Worm (Caenorhabditis elegans) whole organism, L1 larva: ENCODE measurements around the gene cdh-7.
A peak's percentile ranks its signal among the peaks of the same experiment; 100 is the strongest.

Experiments
- C16A3.4 ChIP-seq: fragments of 150-350 bp; optimal IDR thresholded peaks from 2 replicates; lab custom pipeline; 2014; ENCODE audit warnings: missing biosample characterization, missing genetic modification characterization
- ceh-82 ChIP-seq, 3 experiments: fragments of 150-350 bp in 1 of 3; sonication (generic microtip) in 2 of 3; optimal IDR thresholded peaks; 2 replicates each; lab custom pipeline; 2014 to 2017; ENCODE audit warnings: missing biosample characterization in 3 of 3, missing genetic modification characterization in 3 of 3
- dpl-1 ChIP-seq, 3 experiments: fragments of 150-350 bp in 2 of 3; sonication (generic microtip) in 1 of 3; optimal IDR thresholded peaks; 2 replicates each; lab custom pipeline; 2014 to 2017; ENCODE audit warnings: missing biosample characterization in 3 of 3, missing genetic modification characterization in 3 of 3, missing genetic modification reagents in 3 of 3
- dsc-1 ChIP-seq: sonication (generic microtip); optimal IDR thresholded peaks from 2 replicates; lab custom pipeline; 2016; ENCODE audit warnings: mild to moderate bottlenecking, missing genetic modification characterization, missing compliant biosample characterization
- efl-1 ChIP-seq, 4 experiments: fragments of 150-350 bp; optimal IDR thresholded peaks in 3 of 4; peaks in 1 of 4; 1 replicate in 1 of 4; 2 replicates in 3 of 4; lab custom pipeline; 2014; ENCODE audit warnings: missing biosample characterization in 2 of 4, missing genetic modification characterization in 2 of 4, missing genetic modification reagents in 2 of 4
- efl-3 ChIP-seq: fragments of 200-800 bp; sonication (Bioruptor generic); optimal IDR thresholded peaks from 2 replicates; lab custom pipeline; 2018; ENCODE audit warnings: mild to moderate bottlenecking, missing genetic modification characterization, missing compliant biosample characterization
- egl-13 ChIP-seq: sonication (generic microtip); optimal IDR thresholded peaks from 2 replicates; lab custom pipeline; 2016; ENCODE audit warnings: missing genotype, missing genetic modification reagents, missing genetic modification characterization, missing compliant biosample characterization
- fkh-10 ChIP-seq: sonication (generic microtip); optimal IDR thresholded peaks from 2 replicates; lab custom pipeline; 2017; ENCODE audit warnings: missing biosample characterization, missing genetic modification reagents, missing genetic modification characterization
- fkh-4 ChIP-seq: sonication (generic microtip); optimal IDR thresholded peaks from 2 replicates; lab custom pipeline; 2016; ENCODE audit warnings: missing compliant biosample characterization, missing genetic modification characterization, borderline replicate concordance
- fkh-8 ChIP-seq: sonication (generic microtip); optimal IDR thresholded peaks from 2 replicates; lab custom pipeline; 2016; ENCODE audit warnings: mild to moderate bottlenecking, missing genetic modification characterization, missing compliant biosample characterization
- grh-1 ChIP-seq: fragments of 200-800 bp; sonication (Bioruptor generic); IDR thresholded peaks from 2 replicates; pipeline ENCODE4 v1.3.6; 2022; ENCODE audit warnings: missing genetic modification reagents, missing genetic modification characterization, missing compliant biosample characterization
- hlh-17 ChIP-seq: fragments of 200-800 bp; sonication (Bioruptor generic); optimal IDR thresholded peaks from 2 replicates; lab custom pipeline; 2018; ENCODE audit warnings: missing genetic modification characterization, mild to moderate bottlenecking, missing compliant biosample characterization, moderate library complexity, borderline replicate concordance
- isw-1 ChIP-seq: fragments of 200-800 bp; sonication (Bioruptor generic); IDR thresholded peaks from 2 replicates; pipeline ENCODE4 v1.3.6; 2022; ENCODE audit warnings: missing genetic modification characterization, missing compliant biosample characterization
- lin-13 ChIP-seq: fragments of 150-350 bp; optimal IDR thresholded peaks from 2 replicates; lab custom pipeline; 2014; ENCODE audit warnings: missing biosample characterization, missing genetic modification reagents, missing genetic modification characterization
- lin-14 ChIP-seq: fragments of 200-800 bp; sonication (Bioruptor generic); optimal IDR thresholded peaks from 2 replicates; lab custom pipeline; 2018; ENCODE audit warnings: mild to moderate bottlenecking, missing genetic modification characterization, moderate library complexity, missing compliant biosample characterization
- lin-35 ChIP-seq, 2 experiments: fragments of 150-350 bp; optimal IDR thresholded peaks; 2 replicates each; lab custom pipeline; 2014; ENCODE audit warnings: missing biosample characterization in 2 of 2, missing genetic modification characterization in 2 of 2, missing genetic modification reagents in 2 of 2
- lsy-2 ChIP-seq, 2 experiments: fragments of 150-350 bp; optimal IDR thresholded peaks; 2 replicates each; lab custom pipeline; 2014; ENCODE audit warnings: missing biosample characterization in 2 of 2, missing genetic modification characterization in 2 of 2
- nhr-19 ChIP-seq: fragments of 200-800 bp; sonication (Bioruptor generic); conservative IDR thresholded peaks from 2 replicates; pipeline ENCODE4 v1.3.6; 2022; ENCODE audit warnings: missing genetic modification characterization, missing compliant biosample characterization
- nhr-20 ChIP-seq: sonication (generic microtip); optimal IDR thresholded peaks from 2 replicates; lab custom pipeline; 2016; ENCODE audit warnings: mild to moderate bottlenecking, missing genetic modification characterization, missing compliant biosample characterization
- nhr-47 ChIP-seq: sonication (generic microtip); optimal IDR thresholded peaks from 2 replicates; lab custom pipeline; 2016; ENCODE audit warnings: mild to moderate bottlenecking, missing genetic modification characterization, moderate library complexity, missing compliant biosample characterization
- nhr-71 ChIP-seq: sonication (generic microtip); optimal IDR thresholded peaks from 2 replicates; lab custom pipeline; 2016; ENCODE audit warnings: mild to moderate bottlenecking, missing genetic modification characterization, moderate library complexity, missing compliant biosample characterization
- nhr-90 ChIP-seq: sonication (generic microtip); optimal IDR thresholded peaks from 2 replicates; lab custom pipeline; 2016; ENCODE audit warnings: mild to moderate bottlenecking, missing genetic modification characterization, missing compliant biosample characterization; ENCODE audit not compliant: poor library complexity
- pag-3 ChIP-seq: sonication (generic microtip); optimal IDR thresholded peaks from 2 replicates; lab custom pipeline; 2017; ENCODE audit warnings: missing genetic modification characterization, mild to moderate bottlenecking, missing compliant biosample characterization, antibody characterized with exemption, borderline replicate concordance; ENCODE audit not compliant: insufficient read depth
- pax-3 ChIP-seq: fragments of 200-800 bp; sonication (Bioruptor generic); optimal IDR thresholded peaks from 2 replicates; lab custom pipeline; 2018; ENCODE audit warnings: mild to moderate bottlenecking, missing genetic modification characterization, moderate library complexity, missing compliant biosample characterization
- rnt-1 ChIP-seq: sonication (generic microtip); optimal IDR thresholded peaks from 2 replicates; lab custom pipeline; 2016; ENCODE audit warnings: mild to moderate bottlenecking, missing genetic modification characterization, moderate library complexity, missing compliant biosample characterization
- skn-1 ChIP-seq: fragments of 150-350 bp; optimal IDR thresholded peaks from 2 replicates; lab custom pipeline; 2014; ENCODE audit warnings: missing biosample characterization, missing genetic modification characterization
- snpc-4 ChIP-seq: fragments of 150-350 bp; optimal IDR thresholded peaks from 2 replicates; lab custom pipeline; 2014; ENCODE audit warnings: missing biosample characterization, missing genetic modification characterization
- snu-23 ChIP-seq: sonication (generic microtip); optimal IDR thresholded peaks from 2 replicates; lab custom pipeline; 2016; ENCODE audit warnings: missing genetic modification characterization, missing compliant biosample characterization
- swsn-7 ChIP-seq: sonication (generic microtip); optimal IDR thresholded peaks from 2 replicates; lab custom pipeline; 2016; ENCODE audit warnings: missing genetic modification characterization, missing compliant biosample characterization
- tbx-2 ChIP-seq: sonication (generic microtip); optimal IDR thresholded peaks from 2 replicates; lab custom pipeline; 2016; ENCODE audit warnings: missing genetic modification characterization, missing compliant biosample characterization
- unc-130 ChIP-seq: fragments of 150-350 bp; optimal IDR thresholded peaks from 2 replicates; lab custom pipeline; 2017; ENCODE audit warnings: missing biosample characterization, missing genetic modification characterization, inconsistent platforms
- unc-30 ChIP-seq: sonication (generic microtip); optimal IDR thresholded peaks from 2 replicates; lab custom pipeline; 2017; ENCODE audit warnings: missing biosample characterization, missing genetic modification characterization
- unc-86 ChIP-seq: sonication (generic microtip); optimal IDR thresholded peaks from 2 replicates; lab custom pipeline; 2016; ENCODE audit warnings: missing genetic modification characterization, missing compliant biosample characterization
- unc-98 ChIP-seq: fragments of 200-800 bp; sonication (Bioruptor generic); IDR thresholded peaks from 2 replicates; pipeline ENCODE4 v1.3.6; 2022; ENCODE audit warnings: missing genetic modification characterization, missing compliant biosample characterization
- xbp-1 ChIP-seq: sonication (generic microtip); optimal IDR thresholded peaks from 2 replicates; lab custom pipeline; 2016; ENCODE audit warnings: missing genetic modification characterization, missing compliant biosample characterization
- zip-4 ChIP-seq: fragments of 200-800 bp; sonication (Bioruptor generic); optimal IDR thresholded peaks from 2 replicates; lab custom pipeline; 2018; ENCODE audit warnings: mild to moderate bottlenecking, missing genetic modification characterization, moderate library complexity, missing compliant biosample characterization
- ztf-4 ChIP-seq: fragments of 150-350 bp; optimal IDR thresholded peaks from 2 replicates; lab custom pipeline; 2014; ENCODE audit warnings: missing biosample characterization, missing genetic modification characterization

The cdh-7 gene

DNA sequence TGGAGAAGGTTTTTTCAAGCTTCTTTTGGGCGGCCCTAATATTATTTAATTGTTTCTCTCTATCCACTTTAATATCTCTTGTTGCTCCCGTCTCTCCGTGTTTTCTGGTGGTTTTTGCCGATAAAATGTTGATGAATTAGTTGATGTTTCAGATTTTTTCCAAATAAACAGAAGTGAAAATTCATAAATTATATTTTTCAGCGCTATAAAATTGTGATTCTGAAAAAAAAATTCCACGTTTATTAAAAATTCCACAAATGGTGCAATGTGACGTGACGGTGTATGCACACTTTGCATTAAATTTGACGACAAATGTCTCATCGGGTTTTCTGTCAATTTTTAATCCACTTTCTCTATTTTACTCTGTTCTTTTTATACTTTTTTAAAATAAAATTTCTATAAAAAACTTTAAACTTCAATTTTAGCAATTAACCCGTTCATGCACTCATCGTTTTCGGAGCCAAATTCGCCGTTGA, 44.9 kb upstream of the cdh-7 start, which contains the start of gene tbc-20 (continued):
- TF ChIP-seq fkh-10 (GFP tag; lab: Kevin White, UChicago) = no peak
- no peak for TF ChIP-seq pag-3 (tag; lab: Kevin White, UChicago)
- peak; percentile 11 to 53 for TF ChIP-seq lin-35 (GFP tag; optimal IDR thresholded peaks at IDR 0.05; lab: Kevin White, UChicago)
- no peak for TF ChIP-seq pax-3 (tag; lab: Kevin White, UChicago)

DNA sequence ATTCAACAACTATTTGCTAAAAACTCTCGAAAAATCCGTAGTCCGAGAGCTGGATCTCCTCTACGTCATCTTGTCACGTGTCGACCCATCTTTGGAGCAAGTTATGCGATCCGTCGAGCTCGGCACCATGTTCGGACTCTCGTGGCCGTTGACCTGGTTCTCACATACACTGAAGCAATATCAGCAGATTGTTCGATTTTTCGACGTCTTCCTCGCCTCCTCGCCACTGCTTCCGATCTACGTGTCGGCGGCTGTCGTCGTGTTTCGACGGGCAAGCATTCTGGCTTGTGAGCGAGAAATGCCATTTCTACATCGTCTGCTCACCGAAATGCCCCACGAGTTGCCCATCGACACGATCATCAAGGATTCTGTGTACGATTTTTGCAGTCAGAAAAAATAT, 43.7 kb upstream of the cdh-7 start:
- no peak for TF ChIP-seq dpl-1 (GFP tag; optimal IDR thresholded peaks at IDR 0.05; lab: Kevin White, UChicago)
- TF ChIP-seq pag-3 (tag; lab: Kevin White, UChicago) = no peak
- TF ChIP-seq efl-3 (GFP tag; lab: Kevin White, UChicago) = no peak

DNA sequence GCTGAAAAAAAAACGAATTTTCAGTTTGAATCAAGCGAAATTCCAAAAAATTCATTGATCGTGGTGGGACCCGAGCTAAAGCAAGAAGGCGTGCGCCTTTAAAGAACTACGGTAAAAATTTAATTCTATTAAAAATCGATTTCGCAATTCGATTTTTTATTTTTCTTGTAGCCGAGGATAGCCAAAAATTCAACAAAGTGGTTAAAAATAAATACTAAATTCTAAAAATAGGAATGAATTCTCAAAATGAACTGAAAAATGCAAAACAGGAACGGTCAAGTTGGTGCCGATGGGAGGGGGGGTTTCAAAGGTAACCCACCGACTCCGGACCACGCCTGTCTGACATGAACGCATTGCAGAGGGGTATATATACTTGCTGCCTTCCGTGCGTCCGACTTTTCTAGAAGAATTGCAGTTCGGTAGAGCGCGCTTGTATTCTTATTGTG, 41.9 kb upstream of the cdh-7 start:
- peak; percentile 63 for TF ChIP-seq nhr-71
- peak; percentile 5; the same call in 1 of the 2 replicates for TF ChIP-seq isw-1 (GFP tag; lab: Robert Waterston, UW)
- peak; percentile 10 to 33 (median 29) for TF ChIP-seq dpl-1 (GFP tag; optimal IDR thresholded peaks at IDR 0.05; lab: Kevin White, UChicago)
- TF ChIP-seq nhr-47 (tag; lab: Kevin White, UChicago) = peak; percentile 59
- TF ChIP-seq dsc-1 (tag; lab: Kevin White, UChicago) = peak; percentile 33
- TF ChIP-seq lin-14 (GFP tag; lab: Kevin White, UChicago) = peak; percentile 34
- TF ChIP-seq fkh-8 (tag; lab: Kevin White, UChicago) = peak; percentile 44
- TF ChIP-seq egl-13 = peak; percentile 3
- peak; percentile 14 for TF ChIP-seq tbx-2 (tag; lab: Kevin White, UChicago)
- TF ChIP-seq unc-98 (GFP tag; lab: Robert Waterston, UW) = no peak
- TF ChIP-seq nhr-19 (GFP tag; lab: Robert Waterston, UW) = peak; percentile 53
- TF ChIP-seq nhr-20 (tag; lab: Kevin White, UChicago) = peak; percentile 45
- no peak for TF ChIP-seq lin-13 (GFP tag; lab: Kevin White, UChicago)
- TF ChIP-seq lin-35 (GFP tag; optimal IDR thresholded peaks at IDR 0.05; lab: Kevin White, UChicago) = peak in 1 of 2 experiments; percentile 29
- TF ChIP-seq xbp-1 (tag; lab: Kevin White, UChicago) = peak; percentile 34
- peak; percentile 62 for TF ChIP-seq rnt-1 (tag; lab: Kevin White, UChicago)
- no peak for TF ChIP-seq unc-30 (tag; lab: Kevin White, UChicago)
- peak; percentile 26 for TF ChIP-seq skn-1 (tag; lab: Kevin White, UChicago)
- TF ChIP-seq grh-1 = no peak
- TF ChIP-seq swsn-7 (tag; lab: Kevin White, UChicago) = peak; percentile 58
- peak; percentile 22 for TF ChIP-seq unc-86
- peak; percentile 19 for TF ChIP-seq C16A3.4 (tag; lab: Kevin White, UChicago)
- no peak for TF ChIP-seq zip-4 (GFP tag; lab: Kevin White, UChicago)
- peak; percentile 50 for TF ChIP-seq snu-23 (GFP tag; lab: Kevin White, UChicago)
- TF ChIP-seq lsy-2 (tag; optimal IDR thresholded peaks at IDR 0.05; lab: Kevin White, UChicago) = peak; percentile 22 to 50
- TF ChIP-seq hlh-17 (GFP tag; lab: Kevin White, UChicago) = no peak
- TF ChIP-seq fkh-4 = no peak
- peak; percentile 23 for TF ChIP-seq nhr-90 (tag; lab: Kevin White, UChicago)
- TF ChIP-seq efl-1 (optimal IDR thresholded peaks at IDR 0.05; lab: Kevin White, UChicago) = peak; percentile 14 to 45
- TF ChIP-seq efl-1 (GFP tag; optimal IDR thresholded peaks at IDR 0.05 in 1 of 2; lab: Kevin White, UChicago) = peak; percentile 22 to 94
- TF ChIP-seq snpc-4 (tag; lab: Kevin White, UChicago) = peak; percentile 96
- TF ChIP-seq ztf-4 (tag; lab: Kevin White, UChicago) = no peak
- peak; percentile 12 for TF ChIP-seq unc-130
- peak in 1 of 3 experiments; percentile 8 for TF ChIP-seq ceh-82 (tag; optimal IDR thresholded peaks at IDR 0.05; lab: Kevin White, UChicago)
